Worm (Caenorhabditis elegans) whole organism, late embryonic: Measurements from ENCODE around the gene kbp-2.

Experiments used
- T23F11.4 ChIP-seq: fragments of 200-800 bp; sonication (Bioruptor generic); optimal IDR thresholded peaks from 2 replicates; lab custom pipeline; 2018; ENCODE audit warnings: mild to moderate bottlenecking, missing genetic modification characterization, missing compliant biosample characterization
- ama-1 ChIP-seq: fragments of 150-350 bp; optimal IDR thresholded peaks from 2 replicates; lab custom pipeline; 2014
- che-1 ChIP-seq: sonication (generic microtip); optimal IDR thresholded peaks from 2 replicates; lab custom pipeline; 2016; ENCODE audit warnings: mild to moderate bottlenecking, missing genetic modification characterization, missing compliant biosample characterization
- fkh-6 ChIP-seq: sonication (generic microtip); optimal IDR thresholded peaks from 2 replicates; lab custom pipeline; 2016; ENCODE audit warnings: missing genetic modification characterization, missing compliant biosample characterization
- nhr-11 ChIP-seq: fragments of 150-350 bp; optimal IDR thresholded peaks from 2 replicates; lab custom pipeline; 2014; ENCODE audit warnings: missing biosample characterization, missing genetic modification characterization

ce11 chrIII:4866762-4867161 is 36.9 kb downstream of the kbp-2 start, which contains the start of gene C35D10.17:
- TF ChIP-seq fkh-6 (tag; lab: Kevin White, UChicago) (no peak), ama-1 (lab: Kevin White, UChicago) (no peak), che-1 (no peak), nhr-11 (tag; lab: Kevin White, UChicago) (no peak), T23F11.4 (GFP tag; lab: Kevin White, UChicago) (no peak)
